Worm (Caenorhabditis elegans) whole organism, mixed stage, embryonic: Measurements from ENCODE around the gene vps-18.

Experiments
- blmp-1 ChIP-seq: fragments of 150-350 bp; optimal IDR thresholded peaks from 2 replicates; lab custom pipeline; 2014; ENCODE audit warnings: missing biosample characterization, missing genetic modification characterization
- elt-3 ChIP-seq: fragments of 150-350 bp; optimal IDR thresholded peaks from 2 replicates; lab custom pipeline; 2014; ENCODE audit warnings: missing biosample characterization, missing genetic modification characterization
- lsy-2 ChIP-seq: fragments of 150-350 bp; optimal IDR thresholded peaks from 2 replicates; lab custom pipeline; 2014; ENCODE audit warnings: missing biosample characterization, missing genetic modification characterization
- nhr-76 ChIP-seq: sonication (generic microtip); optimal IDR thresholded peaks from 2 replicates; lab custom pipeline; 2017; ENCODE audit warnings: missing biosample characterization, missing genetic modification characterization
- pha-4 ChIP-seq: fragments of 150-350 bp; optimal IDR thresholded peaks from 2 replicates; lab custom pipeline; 2018; ENCODE audit warnings: missing biosample characterization, missing genetic modification reagents, missing genetic modification characterization
- unc-39 ChIP-seq: fragments of 150-350 bp; optimal IDR thresholded peaks from 2 replicates; lab custom pipeline; 2014; ENCODE audit warnings: missing biosample characterization, missing genetic modification characterization

DNA sequence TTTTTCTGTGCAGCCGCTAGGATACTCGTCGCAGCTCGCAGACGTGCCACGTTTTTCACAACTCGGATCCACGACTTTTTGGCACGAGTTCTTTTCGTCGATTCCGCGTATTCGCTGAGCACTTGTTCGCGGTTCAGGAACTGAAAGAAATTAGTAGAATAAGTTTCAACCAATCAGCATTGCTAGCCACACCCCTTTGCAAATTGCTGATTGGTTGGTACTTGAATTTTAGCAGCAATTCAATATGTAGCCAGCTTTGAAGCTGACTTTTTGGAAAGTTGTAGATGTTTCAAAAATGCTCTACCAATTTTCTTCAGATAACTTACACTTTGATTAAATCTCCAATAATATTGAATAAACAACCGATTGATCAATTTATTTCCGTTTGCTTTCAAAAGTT, 19.7 kb upstream of the vps-18 start:
- TF ChIP-seq elt-3 (tag; lab: Kevin White, UChicago) = no peak
- TF ChIP-seq pha-4 (tag; lab: Kevin White, UChicago) = no peak
- no peak for TF ChIP-seq blmp-1 (tag; lab: Kevin White, UChicago)
- TF ChIP-seq lsy-2 (tag; lab: Kevin White, UChicago) = no peak
- TF ChIP-seq nhr-76 (tag; lab: Kevin White, UChicago) = no peak
- no peak for TF ChIP-seq unc-39 (tag; lab: Kevin White, UChicago)
